Fruit fly (Drosophila melanogaster): ENCODE measurements around the gene CG1092.

DNA sequence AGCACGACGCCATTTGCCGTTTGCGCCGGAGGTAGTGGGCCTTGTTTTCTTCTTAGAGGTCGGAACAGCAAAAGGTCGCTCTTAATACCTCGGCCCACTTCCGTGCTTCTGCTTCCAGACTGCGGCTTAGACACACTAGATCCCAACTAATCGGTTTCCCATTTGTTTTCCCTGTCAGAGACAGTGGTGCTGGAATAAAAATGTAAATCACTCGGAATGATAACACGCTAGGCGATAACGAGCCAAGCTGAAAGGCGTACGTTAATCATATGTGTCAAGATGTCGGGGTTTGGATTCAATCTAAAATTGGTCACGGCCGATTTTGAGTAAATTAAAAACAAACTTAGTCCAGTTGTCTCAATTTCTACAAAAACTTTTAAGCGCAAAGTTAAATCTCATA lies 28.1 kb downstream of the CG1092 start, which contains the start of gene Nepl11:
- TF ChIP-seq CG8478 (optimal IDR thresholded peaks at IDR 0.05) = no peak
- TF ChIP-seq CTCF (optimal IDR thresholded peaks at IDR 0.05) = no peak
